Fruit fly (Drosophila melanogaster) whole organism, wandering third instar larva: ENCODE data around the gene CG5172.

Experiments
- Dfd ChIP-seq: fragments of >200 bp; optimal IDR thresholded peaks from 2 replicates; lab custom pipeline; 2017; ENCODE audit warnings: missing biosample characterization, missing genetic modification characterization
- HLH106 ChIP-seq: fragments of 200-800 bp; optimal IDR thresholded peaks from 3 replicates; lab custom pipeline; 2019; ENCODE audit warnings: missing biosample characterization, mild to moderate bottlenecking, missing genetic modification characterization, moderate library complexity
- N ChIP-seq: fragments of >200 bp; optimal IDR thresholded peaks from 2 replicates; lab custom pipeline; 2018; ENCODE audit warnings: missing biosample characterization, missing external identifiers, missing genetic modification characterization
- dmrt93B ChIP-seq: fragments of 200-800 bp; sonication (Bioruptor generic); optimal IDR thresholded peaks from 2 replicates; lab custom pipeline; 2018; ENCODE audit warnings: missing biosample characterization, mild to moderate bottlenecking, missing genetic modification characterization
- ey ChIP-seq: fragments of 200-800 bp; sonication (Bioruptor generic); optimal IDR thresholded peaks from 2 replicates; lab custom pipeline; 2016; ENCODE audit warnings: missing biosample characterization, missing genetic modification characterization

CG5172 gene

dm6 chrX:17262049-17262448 lies 40.8 kb downstream of the CG5172 start:
- TF ChIP-seq HLH106 (tag; lab: Kevin White, UChicago) (no peak), N (GFP tag; lab: Kevin White, UChicago) (peak; percentile 45)
- TF ChIP-seq, all 38 proteins: peak for 1

dm6 chrX:17265402-17266028 lies 44.3 kb downstream of the CG5172 start:
- TF ChIP-seq Dfd (GFP tag; lab: Kevin White, UChicago) (peak; percentile 93), ey (no peak), dmrt93B (GFP tag; lab: Kevin White, UChicago) (no peak)
